Fruit fly (Drosophila melanogaster) whole organism, embryonic: ENCODE results near the gene IRSp53.

Experiments used
- BEAF-32 ChIP-seq: fragments of 200-800 bp; sonication (Bioruptor generic); optimal IDR thresholded peaks from 3 replicates; lab custom pipeline; 2017; ENCODE audit warnings: missing biosample characterization, missing genetic modification characterization, mild to moderate bottlenecking, moderate library complexity, missing genetic modification reagents
- CG10147 ChIP-seq: fragments of 200-800 bp; sonication (Bioruptor generic); optimal IDR thresholded peaks from 2 replicates; lab custom pipeline; 2019; ENCODE audit warnings: missing biosample characterization, mild to moderate bottlenecking, missing genetic modification characterization, moderate library complexity
- CG10209 ChIP-seq: fragments of 200-800 bp; sonication (Bioruptor generic); optimal IDR thresholded peaks from 3 replicates; lab custom pipeline; 2017; ENCODE audit warnings: missing biosample characterization, mild to moderate bottlenecking, missing genetic modification characterization, missing genetic modification reagents
- CG10431 ChIP-seq: fragments of 200-800 bp; sonication (Bioruptor generic); optimal IDR thresholded peaks from 3 replicates; lab custom pipeline; 2018; ENCODE audit warnings: missing biosample characterization, mild to moderate bottlenecking, missing genetic modification characterization
- CG12769 ChIP-seq: fragments of 200-800 bp; sonication (Bioruptor generic); optimal IDR thresholded peaks from 2 replicates; lab custom pipeline; 2019; ENCODE audit warnings: missing biosample characterization, mild to moderate bottlenecking, missing genetic modification characterization, moderate library complexity
- CG13296 ChIP-seq: fragments of 200-800 bp; sonication (Bioruptor generic); optimal IDR thresholded peaks from 3 replicates; lab custom pipeline; 2018; ENCODE audit warnings: missing biosample characterization, mild to moderate bottlenecking, missing genetic modification characterization
- CG14667 ChIP-seq: fragments of 200-800 bp; sonication (Bioruptor generic); IDR thresholded peaks from 2 replicates; pipeline ENCODE4 v1.3.6; 2022; ENCODE audit warnings: missing biosample characterization, missing genetic modification characterization
- CG18764 ChIP-seq: fragments of 200-800 bp; sonication (Bioruptor generic); optimal IDR thresholded peaks from 3 replicates; lab custom pipeline; 2016; ENCODE audit warnings: missing biosample characterization, missing genetic modification characterization
- CG3407 ChIP-seq: fragments of 200-800 bp; sonication (Bioruptor generic); optimal IDR thresholded peaks from 2 replicates; lab custom pipeline; 2018; ENCODE audit warnings: missing biosample characterization, mild to moderate bottlenecking, missing genetic modification characterization
- CG6654 ChIP-seq: fragments of 200-800 bp; sonication (Bioruptor generic); optimal IDR thresholded peaks from 2 replicates; lab custom pipeline; 2017; ENCODE audit warnings: missing biosample characterization, mild to moderate bottlenecking, missing genetic modification characterization
- CG6689 ChIP-seq: fragments of 200-800 bp; sonication (Bioruptor generic); IDR thresholded peaks from 2 replicates; pipeline ENCODE4 v1.3.6; 2022; ENCODE audit warnings: missing biosample characterization, missing genetic modification characterization
- CG7271 ChIP-seq: fragments of 200-800 bp; sonication (Bioruptor generic); optimal IDR thresholded peaks from 2 replicates; lab custom pipeline; 2018; ENCODE audit warnings: missing biosample characterization, mild to moderate bottlenecking, missing genetic modification characterization, moderate library complexity
- CG8359 ChIP-seq: fragments of 200-800 bp; sonication (Bioruptor generic); optimal IDR thresholded peaks from 2 replicates; lab custom pipeline; 2017; ENCODE audit warnings: missing biosample characterization, mild to moderate bottlenecking, missing genetic modification characterization, borderline replicate concordance
- D ChIP-seq, 2 experiments: fragments of 200-800 bp in 1 of 2; fragments of >200 bp in 1 of 2; sonication (Bioruptor generic) in 1 of 2; optimal IDR thresholded peaks; 2 replicates in 1 of 2; 3 replicates in 1 of 2; lab custom pipeline; 2017; ENCODE audit warnings: mild to moderate bottlenecking in 1 of 2, missing biosample characterization in 1 of 2, missing genetic modification characterization in 1 of 2, missing genetic modification reagents in 1 of 2
- Eip74EF ChIP-seq, 2 experiments: fragments of 200-800 bp in 1 of 2; fragments of >200 bp in 1 of 2; sonication (Bioruptor generic) in 1 of 2; optimal IDR thresholded peaks; 2 replicates each; lab custom pipeline; 2017 to 2019; ENCODE audit warnings: missing biosample characterization in 2 of 2, missing genetic modification characterization in 2 of 2, mild to moderate bottlenecking in 1 of 2, moderate library complexity in 1 of 2
- HHEX ChIP-seq: fragments of 200-800 bp; sonication (Bioruptor generic); optimal IDR thresholded peaks from 3 replicates; lab custom pipeline; 2017; ENCODE audit warnings: missing biosample characterization, mild to moderate bottlenecking, missing genetic modification characterization, missing genetic modification reagents
- HLH4C ChIP-seq: fragments of 200-800 bp; sonication (Bioruptor generic); IDR thresholded peaks from 3 replicates; pipeline ENCODE4 v1.3.6; 2022; ENCODE audit warnings: missing biosample characterization, missing genetic modification characterization; ENCODE audit not compliant: partially characterized antibody
- HLH54F ChIP-seq: fragments of 200-800 bp; sonication (Bioruptor generic); optimal IDR thresholded peaks from 3 replicates; lab custom pipeline; 2016; ENCODE audit warnings: missing biosample characterization, missing genetic modification characterization
- Hmr ChIP-seq: fragments of 200-800 bp; sonication (Bioruptor generic); optimal IDR thresholded peaks from 3 replicates; lab custom pipeline; 2017; ENCODE audit warnings: mild to moderate bottlenecking, missing biosample characterization, missing genetic modification reagents, missing genetic modification characterization
- Med ChIP-seq: fragments of 200-800 bp; sonication (Bioruptor generic); peaks from one replicate; lab custom pipeline; 2016; ENCODE audit warnings: missing biosample characterization, missing genetic modification characterization, mild to moderate bottlenecking, inconsistent platforms, moderate library complexity
- Mes4 ChIP-seq: fragments of 200-800 bp; sonication (Bioruptor generic); optimal IDR thresholded peaks from 2 replicates; lab custom pipeline; 2016; ENCODE audit warnings: missing biosample characterization, missing genetic modification characterization
- Poxn ChIP-seq: fragments of 200-800 bp; sonication (Bioruptor generic); IDR thresholded peaks from 2 replicates; pipeline ENCODE4 v1.3.6; 2022; ENCODE audit warnings: missing biosample characterization, missing genetic modification characterization
- Ptx1 ChIP-seq: fragments of 200-800 bp; sonication (Bioruptor generic); IDR thresholded peaks from 2 replicates; pipeline ENCODE4 v1.3.6; 2022; ENCODE audit warnings: missing biosample characterization, missing genetic modification characterization
- Sry-δ ChIP-seq: fragments of 200-800 bp; sonication (Bioruptor generic); optimal IDR thresholded peaks from 2 replicates; lab custom pipeline; 2016; ENCODE audit warnings: missing biosample characterization, missing genetic modification characterization
- Trl ChIP-seq, 3 experiments: fragments of >200 bp in 2 of 3; fragments of 200-800 bp in 1 of 3; sonication (Bioruptor generic) in 1 of 3; optimal IDR thresholded peaks; 2 replicates in 1 of 3; 3 replicates in 2 of 3; lab custom pipeline; 2016 to 2017; ENCODE audit warnings: missing biosample characterization in 1 of 3, missing genetic modification characterization in 1 of 3
- abd-A ChIP-seq: fragments of 200-800 bp; sonication (Bioruptor generic); optimal IDR thresholded peaks from 3 replicates; lab custom pipeline; 2019; ENCODE audit warnings: missing biosample characterization, mild to moderate bottlenecking, missing genetic modification characterization, moderate library complexity
- ac ChIP-seq: fragments of 200-800 bp; sonication (Bioruptor generic); optimal IDR thresholded peaks from 3 replicates; lab custom pipeline; 2017; ENCODE audit warnings: missing biosample characterization, mild to moderate bottlenecking, missing genetic modification characterization
- ase ChIP-seq: fragments of 200-800 bp; sonication (Bioruptor generic); IDR thresholded peaks from 3 replicates; pipeline ENCODE4 v1.3.6; 2022; ENCODE audit warnings: missing biosample characterization, missing genetic modification characterization
- ato ChIP-seq: fragments of 200-800 bp; sonication (Bioruptor generic); IDR thresholded peaks from 2 replicates; pipeline ENCODE4 v1.3.6; 2022; ENCODE audit warnings: missing biosample characterization, missing genetic modification characterization; ENCODE audit not compliant: partially characterized antibody
- bbx ChIP-seq: fragments of 200-800 bp; sonication (Bioruptor generic); IDR thresholded peaks from 2 replicates; pipeline ENCODE4 v1.3.6; 2022; ENCODE audit warnings: missing biosample characterization, missing genetic modification characterization; ENCODE audit not compliant: partially characterized antibody
- cad ChIP-seq: fragments of >200 bp; optimal IDR thresholded peaks from 2 replicates; lab custom pipeline; 2017; ENCODE audit warnings: missing biosample characterization, missing genetic modification characterization
- cato ChIP-seq: fragments of 200-800 bp; sonication (Bioruptor generic); optimal IDR thresholded peaks from 2 replicates; lab custom pipeline; 2016; ENCODE audit warnings: missing biosample characterization, missing genetic modification characterization, borderline replicate concordance
- crol ChIP-seq: fragments of 200-800 bp; sonication (Bioruptor generic); IDR thresholded peaks from 2 replicates; pipeline ENCODE4 v1.3.6; 2022; ENCODE audit warnings: missing biosample characterization, missing genetic modification characterization
- da ChIP-seq: fragments of 200-800 bp; sonication (Bioruptor generic); optimal IDR thresholded peaks from 2 replicates; lab custom pipeline; 2016; ENCODE audit warnings: missing biosample characterization, missing genetic modification characterization
- fru ChIP-seq: fragments of >200 bp; optimal IDR thresholded peaks from 2 replicates; lab custom pipeline; 2017
- gcm ChIP-seq: fragments of 200-800 bp; sonication (Bioruptor generic); optimal IDR thresholded peaks from 2 replicates; lab custom pipeline; 2019; ENCODE audit warnings: missing biosample characterization, mild to moderate bottlenecking, missing genetic modification characterization, moderate library complexity
- insv ChIP-seq, 2 experiments: fragments of 200-800 bp; sonication (Bioruptor generic); optimal IDR thresholded peaks; 3 replicates each; lab custom pipeline; 2016 to 2018; ENCODE audit warnings: missing biosample characterization in 2 of 2, missing genetic modification characterization in 2 of 2
- ken ChIP-seq: fragments of 200-800 bp; sonication (Bioruptor generic); IDR thresholded peaks from 3 replicates; pipeline ENCODE4 v1.3.6; 2022; ENCODE audit warnings: missing biosample characterization, missing genetic modification characterization
- nerfin-1 ChIP-seq: fragments of 200-800 bp; sonication (Bioruptor generic); optimal IDR thresholded peaks from 3 replicates; lab custom pipeline; 2019; ENCODE audit warnings: missing biosample characterization, mild to moderate bottlenecking, missing genetic modification characterization, moderate library complexity
- onecut ChIP-seq: fragments of 200-800 bp; sonication (Bioruptor generic); IDR thresholded peaks from 2 replicates; pipeline ENCODE4 v1.3.6; 2022; ENCODE audit warnings: missing biosample characterization, missing genetic modification characterization
- sd ChIP-seq: fragments of 200-800 bp; sonication (Bioruptor generic); optimal IDR thresholded peaks from 3 replicates; lab custom pipeline; 2018; ENCODE audit warnings: missing biosample characterization, mild to moderate bottlenecking, missing genetic modification characterization, moderate library complexity
- so ChIP-seq: fragments of 200-800 bp; sonication (Bioruptor generic); IDR thresholded peaks from 3 replicates; pipeline ENCODE4 v1.3.6; 2022; ENCODE audit warnings: missing biosample characterization, missing genetic modification characterization
- tio ChIP-seq: fragments of 200-800 bp; sonication (Bioruptor generic); optimal IDR thresholded peaks from 2 replicates; lab custom pipeline; 2017; ENCODE audit warnings: missing biosample characterization, missing genetic modification characterization, inconsistent platforms
- trem ChIP-seq: fragments of 200-800 bp; optimal IDR thresholded peaks from 3 replicates; lab custom pipeline; 2019; ENCODE audit warnings: missing biosample characterization, mild to moderate bottlenecking, missing genetic modification characterization, moderate library complexity
- twi ChIP-seq: fragments of 200-800 bp; optimal IDR thresholded peaks from 2 replicates; lab custom pipeline; 2019; ENCODE audit warnings: missing biosample characterization, mild to moderate bottlenecking, missing genetic modification characterization, moderate library complexity
- unpg ChIP-seq: fragments of 200-800 bp; sonication (Bioruptor generic); optimal IDR thresholded peaks from 3 replicates; lab custom pipeline; 2018; ENCODE audit warnings: missing biosample characterization, mild to moderate bottlenecking, missing genetic modification characterization, moderate library complexity
- wdn ChIP-seq: fragments of 200-800 bp; sonication (Bioruptor generic); IDR thresholded peaks from 2 replicates; pipeline ENCODE4 v1.3.6; 2022; ENCODE audit warnings: missing biosample characterization, missing genetic modification characterization
- yki ChIP-seq: fragments of >200 bp; optimal IDR thresholded peaks from 3 replicates; lab custom pipeline; 2018

Gene IRSp53

dm6 chr3L:11123088-11123487, 12.8 kb upstream of the IRSp53 start, which contains the start of the genes Ufd1 and NaPi-III (continued):
- no peak for TF ChIP-seq CG18764 (GFP tag; lab: Kevin White, UChicago)
- no peak for TF ChIP-seq cato (GFP tag; lab: Kevin White, UChicago)
- TF ChIP-seq gcm (GFP tag; lab: Kevin White, UChicago) = peak; percentile 8
- TF ChIP-seq nerfin-1 (tag; lab: Kevin White, UChicago) = peak; percentile 41
- TF ChIP-seq Eip74EF (GFP tag; optimal IDR thresholded peaks at IDR 0.05; lab: Kevin White, UChicago) = no peak
- no peak for TF ChIP-seq CG7271 (tag; lab: Kevin White, UChicago)
- TF ChIP-seq CG6689 (GFP tag; lab: Robert Waterston, UW) = no peak
- no peak for TF ChIP-seq CG10147 (GFP tag; lab: Kevin White, UChicago)
- peak; percentile 90 for TF ChIP-seq Hmr (GFP tag; lab: Kevin White, UChicago)
- TF ChIP-seq ato (GFP tag; lab: Robert Waterston, UW) = peak; percentile 84
- TF ChIP-seq CG3407 (GFP tag; lab: Kevin White, UChicago) = no peak
- no peak for TF ChIP-seq fru (lab: Kevin White, UChicago)
- TF ChIP-seq so (GFP tag; lab: Robert Waterston, UW) = 0 out of 3 replicates have a peak, but pooled peaks have one; percentile 52
- TF ChIP-seq unpg = no peak
- TF ChIP-seq CG13296 (GFP tag; lab: Kevin White, UChicago) = no peak
- peak in 1 of 2 experiments; percentile 72 for TF ChIP-seq insv (GFP tag; optimal IDR thresholded peaks at IDR 0.05; lab: Kevin White, UChicago)
- TF ChIP-seq tio (GFP tag; lab: Kevin White, UChicago) = no peak
- TF ChIP-seq D (optimal IDR thresholded peaks at IDR 0.05; lab: Kevin White, UChicago) = no peak
- TF ChIP-seq D (GFP tag; optimal IDR thresholded peaks at IDR 0.05; lab: Kevin White, UChicago) = peak; percentile 4
- no peak for TF ChIP-seq Poxn
- no peak for TF ChIP-seq CG10209
- TF ChIP-seq CG8359 (GFP tag; lab: Kevin White, UChicago) = no peak
- TF ChIP-seq HLH54F (GFP tag; lab: Kevin White, UChicago) = peak; percentile 43
- TF ChIP-seq twi (tag; lab: Kevin White, UChicago) = no peak
- TF ChIP-seq Sry-δ (GFP tag; lab: Kevin White, UChicago) = peak; percentile 97
- peak; percentile 86 for TF ChIP-seq trem
- peak; percentile 92 for TF ChIP-seq BEAF-32 (GFP tag; lab: Kevin White, UChicago)
- no peak for TF ChIP-seq wdn
- TF ChIP-seq, all 482 proteins: peak for 212

- TF ChIP-seq HHEX (no peak), HLH4C (0 out of 3 replicates have a peak, but pooled peaks have one; percentile 19), CG10431 (GFP tag; lab: Kevin White, UChicago) (peak; percentile 49), bbx (peak; percentile 20; the same call in 1 of the 2 replicates), ken (GFP tag; lab: Robert Waterston, UW) (peak; percentile 50; the same call in 1 of the 3 replicates), Ptx1 (GFP tag; lab: Robert Waterston, UW) (no peak), Mes4 (GFP tag; lab: Kevin White, UChicago) (no peak), ase (GFP tag; lab: Robert Waterston, UW) (0 out of 3 replicates have a peak, but pooled peaks have one; percentile 8), Med (GFP tag; lab: Kevin White, UChicago) (peak; percentile 3), CG6654 (peak; percentile 96), yki (lab: Kevin White, UChicago) (peak; percentile 72), CG12769 (peak; percentile 2), cad (GFP tag; lab: Kevin White, UChicago) (peak; percentile 75), CG14667 (GFP tag; lab: Robert Waterston, UW) (no peak), Trl (optimal IDR thresholded peaks at IDR 0.05; lab: Kevin White, UChicago) (peak; percentile 71 to 88), Trl (GFP tag; optimal IDR thresholded peaks at IDR 0.05; lab: Kevin White, UChicago) (no peak), abd-A (tag; lab: Kevin White, UChicago) (peak; percentile 32), crol (GFP tag; lab: Robert Waterston, UW) (peak; percentile 96), sd (peak; percentile 25), da (GFP tag; lab: Kevin White, UChicago) (peak; percentile 31), ac (GFP tag; lab: Kevin White, UChicago) (peak; percentile 29), onecut (GFP tag; lab: Robert Waterston, UW) (peak; percentile 92)
Measured at dm6 chr3L:11123598-11124284, 12.1 kb upstream of the IRSp53 start.
